Fruit fly (Drosophila melanogaster) whole organism, embryonic: Measurements from ENCODE around the gene Acat2.

Experiments used
- Antp ChIP-seq: fragments of 200-800 bp; sonication (Bioruptor generic); optimal IDR thresholded peaks from 3 replicates; lab custom pipeline; 2016; ENCODE audit warnings: missing biosample characterization, missing genetic modification characterization
- Atf6 ChIP-seq: fragments of 200-800 bp; sonication (Bioruptor generic); IDR thresholded peaks from 2 replicates; pipeline ENCODE4 v1.3.6; 2022; ENCODE audit warnings: missing biosample characterization, missing genetic modification characterization
- CG10321 ChIP-seq: fragments of 200-800 bp; sonication (Bioruptor generic); IDR thresholded peaks from 2 replicates; pipeline ENCODE4 v1.3.6; 2022; ENCODE audit warnings: missing biosample characterization, missing genetic modification characterization
- CG11504 ChIP-seq: fragments of 200-800 bp; sonication (Bioruptor generic); optimal IDR thresholded peaks from 3 replicates; lab custom pipeline; 2019; ENCODE audit warnings: missing biosample characterization, mild to moderate bottlenecking, missing genetic modification characterization, moderate library complexity
- CG12071 ChIP-seq: fragments of 200-800 bp; sonication (Bioruptor generic); optimal IDR thresholded peaks from 3 replicates; lab custom pipeline; 2018; ENCODE audit warnings: missing biosample characterization, mild to moderate bottlenecking, missing genetic modification characterization
- CG13894 ChIP-seq: fragments of 200-800 bp; sonication (Bioruptor generic); optimal IDR thresholded peaks from 3 replicates; lab custom pipeline; 2018; ENCODE audit warnings: missing biosample characterization, mild to moderate bottlenecking, missing genetic modification characterization, moderate library complexity
- CG14710 ChIP-seq: fragments of 200-800 bp; sonication (Bioruptor generic); optimal IDR thresholded peaks from 3 replicates; lab custom pipeline; 2019; ENCODE audit warnings: missing biosample characterization, mild to moderate bottlenecking, missing genetic modification characterization, moderate library complexity
- CG15073 ChIP-seq: fragments of 200-800 bp; sonication (Bioruptor generic); optimal IDR thresholded peaks from 2 replicates; lab custom pipeline; 2016; ENCODE audit warnings: missing biosample characterization, missing genetic modification characterization
- CG16863 ChIP-seq: fragments of 200-800 bp; sonication (Bioruptor generic); optimal IDR thresholded peaks from 3 replicates; lab custom pipeline; 2016; ENCODE audit warnings: missing biosample characterization, missing genetic modification characterization
- CG17612 ChIP-seq: fragments of 200-800 bp; sonication (Bioruptor generic); IDR thresholded peaks from 2 replicates; pipeline ENCODE4 v1.3.6; 2022; ENCODE audit warnings: missing biosample characterization, missing genetic modification characterization
- CG1832 ChIP-seq: fragments of 200-800 bp; sonication (Bioruptor generic); optimal IDR thresholded peaks from 2 replicates; lab custom pipeline; 2017; ENCODE audit warnings: missing biosample characterization, mild to moderate bottlenecking, missing genetic modification characterization, inconsistent platforms
- CG18619 ChIP-seq: fragments of 200-800 bp; sonication (Bioruptor generic); optimal IDR thresholded peaks from 3 replicates; lab custom pipeline; 2017; ENCODE audit warnings: missing biosample characterization, mild to moderate bottlenecking, missing genetic modification characterization
- CG2202 ChIP-seq: fragments of 200-800 bp; sonication (Bioruptor generic); optimal IDR thresholded peaks from 2 replicates; lab custom pipeline; 2018; ENCODE audit warnings: missing biosample characterization, mild to moderate bottlenecking, missing genetic modification characterization
- CG4404 ChIP-seq: fragments of 200-800 bp; sonication (Bioruptor generic); IDR thresholded peaks from 2 replicates; pipeline ENCODE4 v1.3.6; 2022; ENCODE audit warnings: missing biosample characterization, missing genetic modification characterization
- CG5180 ChIP-seq: fragments of 200-800 bp; sonication (Bioruptor generic); optimal IDR thresholded peaks from 3 replicates; lab custom pipeline; 2017; ENCODE audit warnings: missing biosample characterization, missing genetic modification characterization, mild to moderate bottlenecking, moderate library complexity, missing genetic modification reagents
- CG6813 ChIP-seq: fragments of 200-800 bp; sonication (Bioruptor generic); optimal IDR thresholded peaks from 2 replicates; lab custom pipeline; 2017; ENCODE audit warnings: missing biosample characterization, missing genetic modification characterization, mild to moderate bottlenecking, moderate library complexity, missing genetic modification reagents
- CG8290 ChIP-seq, 3 experiments: fragments of 200-800 bp; sonication (Bioruptor generic); optimal IDR thresholded peaks; 2 replicates each; lab custom pipeline; 2016 to 2019; ENCODE audit warnings: missing biosample characterization in 3 of 3, missing genetic modification characterization in 3 of 3, mild to moderate bottlenecking in 2 of 3, moderate library complexity in 1 of 3
- CG9727 ChIP-seq: fragments of 200-800 bp; sonication (Bioruptor generic); optimal IDR thresholded peaks from 3 replicates; lab custom pipeline; 2017; ENCODE audit warnings: missing biosample characterization, mild to moderate bottlenecking, missing genetic modification characterization
- Camta ChIP-seq: fragments of 200-800 bp; sonication (Bioruptor generic); optimal IDR thresholded peaks from 2 replicates; lab custom pipeline; 2016; ENCODE audit warnings: missing biosample characterization, missing genetic modification characterization
- HLH4C ChIP-seq: fragments of 200-800 bp; sonication (Bioruptor generic); IDR thresholded peaks from 3 replicates; pipeline ENCODE4 v1.3.6; 2022; ENCODE audit warnings: missing biosample characterization, missing genetic modification characterization; ENCODE audit not compliant: partially characterized antibody
- HmgZ ChIP-seq: fragments of 200-800 bp; sonication (Bioruptor generic); optimal IDR thresholded peaks from 2 replicates; lab custom pipeline; 2018; ENCODE audit warnings: missing biosample characterization, mild to moderate bottlenecking, missing genetic modification characterization
- Lim3 ChIP-seq: fragments of 200-800 bp; sonication (Bioruptor generic); IDR thresholded peaks from 2 replicates; pipeline ENCODE4 v1.3.6; 2022; ENCODE audit warnings: missing biosample characterization, missing genetic modification characterization
- Max ChIP-seq: fragments of 200-800 bp; sonication (Bioruptor generic); optimal IDR thresholded peaks from 2 replicates; lab custom pipeline; 2016; ENCODE audit warnings: missing biosample characterization, mild to moderate bottlenecking, missing genetic modification characterization
- Meics ChIP-seq: fragments of 200-800 bp; sonication (Bioruptor generic); optimal IDR thresholded peaks from 2 replicates; lab custom pipeline; 2017; ENCODE audit warnings: missing biosample characterization, mild to moderate bottlenecking, missing genetic modification characterization
- Poxn ChIP-seq: fragments of 200-800 bp; sonication (Bioruptor generic); IDR thresholded peaks from 2 replicates; pipeline ENCODE4 v1.3.6; 2022; ENCODE audit warnings: missing biosample characterization, missing genetic modification characterization
- Stat92E ChIP-seq, 3 experiments: fragments of >200 bp in 2 of 3; fragments of 200-800 bp in 1 of 3; sonication (Bioruptor generic) in 1 of 3; optimal IDR thresholded peaks; 2 replicates each; lab custom pipeline; 2017 to 2019; ENCODE audit warnings: missing biosample characterization in 3 of 3, missing genetic modification characterization in 3 of 3, mild to moderate bottlenecking in 1 of 3, moderate library complexity in 1 of 3
- TFAM ChIP-seq: fragments of 200-800 bp; sonication (Bioruptor generic); optimal IDR thresholded peaks from 2 replicates; lab custom pipeline; 2017; ENCODE audit warnings: missing biosample characterization, missing genetic modification characterization, inconsistent platforms
- Xrp1 ChIP-seq: fragments of 200-800 bp; sonication (Bioruptor generic); IDR thresholded peaks from 2 replicates; pipeline ENCODE4 v1.3.6; 2022; ENCODE audit warnings: missing biosample characterization, missing genetic modification characterization
- ap ChIP-seq: fragments of 200-800 bp; sonication (Bioruptor generic); IDR thresholded peaks from 2 replicates; pipeline ENCODE4 v1.3.6; 2022; ENCODE audit warnings: missing biosample characterization, missing genetic modification characterization
- ato ChIP-seq: fragments of 200-800 bp; sonication (Bioruptor generic); IDR thresholded peaks from 2 replicates; pipeline ENCODE4 v1.3.6; 2022; ENCODE audit warnings: missing biosample characterization, missing genetic modification characterization; ENCODE audit not compliant: partially characterized antibody
- btn ChIP-seq: fragments of 200-800 bp; sonication (Bioruptor generic); optimal IDR thresholded peaks from 2 replicates; lab custom pipeline; 2016; ENCODE audit warnings: missing biosample characterization, missing genetic modification characterization
- cad ChIP-seq: fragments of >200 bp; optimal IDR thresholded peaks from 2 replicates; lab custom pipeline; 2017; ENCODE audit warnings: missing biosample characterization, missing genetic modification characterization
- caup ChIP-seq: fragments of 200-800 bp; sonication (Bioruptor generic); optimal IDR thresholded peaks from 3 replicates; lab custom pipeline; 2017; ENCODE audit warnings: missing biosample characterization, mild to moderate bottlenecking, missing genetic modification characterization, moderate library complexity; ENCODE audit not compliant: severe bottlenecking
- corto ChIP-seq: fragments of 200-800 bp; sonication (Bioruptor generic); optimal IDR thresholded peaks from 2 replicates; lab custom pipeline; 2016; ENCODE audit warnings: missing biosample characterization, mild to moderate bottlenecking, missing genetic modification characterization, moderate library complexity
- gro ChIP-seq: fragments of 200-800 bp; sonication (Bioruptor generic); optimal IDR thresholded peaks from 2 replicates; lab custom pipeline; 2016; ENCODE audit warnings: missing biosample characterization, missing genetic modification characterization
- jing ChIP-seq: fragments of 200-800 bp; sonication (Bioruptor generic); optimal IDR thresholded peaks from 2 replicates; lab custom pipeline; 2018; ENCODE audit warnings: missing biosample characterization, mild to moderate bottlenecking, missing genetic modification characterization
- klu ChIP-seq: fragments of 200-800 bp; sonication (Bioruptor generic); IDR thresholded peaks from 2 replicates; pipeline ENCODE4 v1.3.6; 2022; ENCODE audit warnings: missing biosample characterization, missing genetic modification characterization
- oc ChIP-seq: fragments of 200-800 bp; sonication (Bioruptor generic); optimal IDR thresholded peaks from 2 replicates; lab custom pipeline; 2018; ENCODE audit warnings: missing biosample characterization, mild to moderate bottlenecking, missing genetic modification characterization, moderate library complexity
- pb ChIP-seq: fragments of 200-800 bp; sonication (Bioruptor generic); optimal IDR thresholded peaks from 3 replicates; lab custom pipeline; 2016; ENCODE audit warnings: missing biosample characterization, missing genetic modification characterization
- pita ChIP-seq: fragments of 200-800 bp; sonication (Bioruptor generic); optimal IDR thresholded peaks from 2 replicates; lab custom pipeline; 2017; ENCODE audit warnings: missing biosample characterization, mild to moderate bottlenecking, missing genetic modification characterization
- pnt ChIP-seq: fragments of 200-800 bp; sonication (Bioruptor generic); optimal IDR thresholded peaks from 3 replicates; lab custom pipeline; 2016; ENCODE audit warnings: missing biosample characterization, missing genetic modification characterization
- pros ChIP-seq: fragments of 200-800 bp; sonication (Bioruptor generic); optimal IDR thresholded peaks from 3 replicates; lab custom pipeline; 2019; ENCODE audit warnings: missing biosample characterization, mild to moderate bottlenecking, missing genetic modification characterization, moderate library complexity
- pzg ChIP-seq: fragments of 200-800 bp; sonication (Bioruptor generic); optimal IDR thresholded peaks from 3 replicates; lab custom pipeline; 2018; ENCODE audit warnings: missing biosample characterization, mild to moderate bottlenecking, missing genetic modification characterization, moderate library complexity
- sens ChIP-seq: fragments of 200-800 bp; sonication (Bioruptor generic); peaks from one replicate; lab custom pipeline; 2016; ENCODE audit warnings: missing biosample characterization, missing genetic modification characterization
- sens-2 ChIP-seq: fragments of 200-800 bp; sonication (Bioruptor generic); IDR thresholded peaks from 2 replicates; pipeline ENCODE4 v1.3.6; 2022; ENCODE audit warnings: missing biosample characterization, missing genetic modification characterization
- shn ChIP-seq: fragments of 200-800 bp; sonication (Bioruptor generic); optimal IDR thresholded peaks from 3 replicates; lab custom pipeline; 2016; ENCODE audit warnings: missing biosample characterization, missing genetic modification characterization
- sisA ChIP-seq: fragments of 200-800 bp; sonication (Bioruptor generic); IDR thresholded peaks from 2 replicates; pipeline ENCODE4 v1.3.6; 2022; ENCODE audit warnings: missing biosample characterization, missing genetic modification characterization
- tna ChIP-seq: fragments of 200-800 bp; sonication (Bioruptor generic); IDR thresholded peaks from 2 replicates; pipeline ENCODE4 v1.3.6; 2022; ENCODE audit warnings: missing biosample characterization, missing genetic modification characterization; ENCODE audit not compliant: partially characterized antibody
- tx ChIP-seq: fragments of 200-800 bp; sonication (Bioruptor generic); optimal IDR thresholded peaks from 2 replicates; lab custom pipeline; 2016; ENCODE audit warnings: missing biosample characterization, missing genetic modification characterization

The Acat2 gene

DNA sequence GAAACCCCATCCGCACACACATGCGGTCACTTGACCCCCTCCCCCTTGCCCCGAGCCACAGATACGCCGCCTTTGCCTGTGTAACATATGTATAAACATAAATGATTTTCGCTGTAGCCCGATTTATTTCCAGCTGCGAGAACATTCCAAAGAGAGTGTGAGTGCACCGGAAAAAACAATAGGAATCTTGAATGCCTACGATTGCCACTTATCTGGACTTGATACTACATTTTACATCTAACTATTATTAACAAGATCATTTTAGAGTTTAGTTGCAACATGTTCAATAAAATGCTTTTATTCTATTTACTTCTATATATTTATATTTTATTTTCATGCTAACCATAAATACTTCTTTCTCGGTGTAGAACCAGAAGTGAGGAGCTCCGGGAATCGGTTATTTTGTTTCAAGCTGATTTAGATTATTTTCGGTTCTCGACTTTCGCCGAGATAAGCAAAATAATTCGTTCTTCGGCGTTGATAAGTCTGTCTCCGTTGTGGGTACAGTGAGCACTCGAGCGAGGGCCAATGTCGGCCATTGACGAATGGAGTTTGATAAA, 2.6 kb upstream of the Acat2 start (continued):
- TF ChIP-seq CG1832 (GFP tag; lab: Kevin White, UChicago) (no peak), ato (GFP tag; lab: Robert Waterston, UW) (no peak), Max (peak; percentile 80), CG6813 (peak; percentile 79), pzg (GFP tag; lab: Kevin White, UChicago) (no peak), CG14710 (tag; lab: Kevin White, UChicago) (peak; percentile 92), CG8290 (GFP tag; optimal IDR thresholded peaks at IDR 0.05; lab: Kevin White, UChicago) (peak; percentile 70), CG8290 (tag; optimal IDR thresholded peaks at IDR 0.05; lab: Kevin White, UChicago) (peak; percentile 30 to 55), Antp (GFP tag; lab: Kevin White, UChicago) (no peak), btn (GFP tag; lab: Kevin White, UChicago) (no peak), pros (peak; percentile 75), CG5180 (no peak), caup (GFP tag; lab: Kevin White, UChicago) (peak; percentile 77), cad (GFP tag; lab: Kevin White, UChicago) (no peak), CG10321 (GFP tag; lab: Robert Waterston, UW) (0 out of 2 replicates have a peak, but pooled peaks have one; percentile 9), Lim3 (GFP tag; lab: Robert Waterston, UW) (no peak), jing (GFP tag; lab: Kevin White, UChicago) (no peak), Poxn (GFP tag; lab: Robert Waterston, UW) (no peak), Meics (peak; percentile 80), shn (GFP tag; lab: Kevin White, UChicago) (no peak), HLH4C (no peak), pita (GFP tag; lab: Kevin White, UChicago) (no peak), Xrp1 (GFP tag; lab: Robert Waterston, UW) (peak; percentile 93), klu (GFP tag; lab: Robert Waterston, UW) (peak; percentile 27; the same call in 1 of the 2 replicates), CG12071 (GFP tag; lab: Kevin White, UChicago) (no peak), CG17612 (GFP tag; lab: Robert Waterston, UW) (no peak; the same call in 1 of the 2 replicates), CG15073 (GFP tag; lab: Kevin White, UChicago) (peak; percentile 44), CG16863 (GFP tag; lab: Kevin White, UChicago) (peak; percentile 38), ap (peak; percentile 45), Camta (GFP tag; lab: Kevin White, UChicago) (peak; percentile 38), oc (tag; lab: Kevin White, UChicago) (peak; percentile 78), Atf6 (GFP tag; lab: Robert Waterston, UW) (peak; percentile 77), tx (GFP tag; lab: Kevin White, UChicago) (no peak), CG11504 (tag; lab: Kevin White, UChicago) (peak; percentile 88), CG4404 (GFP tag; lab: Robert Waterston, UW) (peak; percentile 78), sens-2 (GFP tag; lab: Robert Waterston, UW) (no peak; the same call in none of the 2 replicates), corto (GFP tag; lab: Kevin White, UChicago) (no peak), CG9727 (peak; percentile 89), CG18619 (GFP tag; lab: Kevin White, UChicago) (peak; percentile 72), pnt (GFP tag; lab: Kevin White, UChicago) (peak; percentile 2), Stat92E (GFP tag; optimal IDR thresholded peaks at IDR 0.05; lab: Kevin White, UChicago) (peak in 1 of 3 experiments; percentile 37), gro (GFP tag; lab: Kevin White, UChicago) (no peak), pb (GFP tag; lab: Kevin White, UChicago) (no peak), tna (GFP tag; lab: Robert Waterston, UW) (no peak; the same call in 1 of the 2 replicates), CG13894 (tag; lab: Kevin White, UChicago) (peak; percentile 23), HmgZ (tag; lab: Kevin White, UChicago) (peak; percentile 58), CG2202 (peak; percentile 71), TFAM (no peak), sens (GFP tag; lab: Kevin White, UChicago) (peak; percentile 88), sisA (GFP tag; lab: Robert Waterston, UW) (peak; percentile 62)
